Fruit fly (Drosophila melanogaster) whole organism, wandering third instar larva: ENCODE data around the gene CG17026.
A peak's percentile ranks its signal among the peaks of the same experiment; 100 is the strongest.

Source experiments
- CG9705 ChIP-seq: fragments of 200-800 bp; sonication (Bioruptor generic); optimal IDR thresholded peaks from 2 replicates; lab custom pipeline; 2018; ENCODE audit warnings: missing biosample characterization, mild to moderate bottlenecking, missing genetic modification characterization
- CrebA ChIP-seq: fragments of 200-800 bp; sonication (Bioruptor generic); optimal IDR thresholded peaks from 2 replicates; lab custom pipeline; 2016; ENCODE audit warnings: missing biosample characterization, mild to moderate bottlenecking, missing genetic modification characterization, borderline replicate concordance
- Dfd ChIP-seq: fragments of >200 bp; optimal IDR thresholded peaks from 2 replicates; lab custom pipeline; 2017; ENCODE audit warnings: missing biosample characterization, missing genetic modification characterization
- Dif ChIP-seq: fragments of 200-275, 200-300 bp; sonication (Bioruptor generic); optimal IDR thresholded peaks from 2 replicates; lab custom pipeline; 2018; ENCODE audit warnings: missing biosample characterization, missing genetic modification characterization; ENCODE audit not compliant: partially characterized antibody
- GATAd ChIP-seq: sonication (Bioruptor generic); optimal IDR thresholded peaks from 2 replicates; lab custom pipeline; 2016; ENCODE audit warnings: missing biosample characterization, missing genetic modification characterization
- HLH106 ChIP-seq: fragments of 200-800 bp; optimal IDR thresholded peaks from 3 replicates; lab custom pipeline; 2019; ENCODE audit warnings: missing biosample characterization, mild to moderate bottlenecking, missing genetic modification characterization, moderate library complexity
- Hnf4 ChIP-seq: fragments of 200-800 bp; sonication (Bioruptor generic); optimal IDR thresholded peaks from 2 replicates; lab custom pipeline; 2016; ENCODE audit warnings: missing biosample characterization, mild to moderate bottlenecking, missing genetic modification characterization
- Hr78 ChIP-seq: fragments of >200 bp; optimal IDR thresholded peaks from 2 replicates; lab custom pipeline; 2017; ENCODE audit warnings: missing biosample characterization, missing genetic modification characterization
- Hr83 ChIP-seq: fragments of 200-300 bp; sonication (Bioruptor generic); optimal IDR thresholded peaks from 2 replicates; lab custom pipeline; 2016; ENCODE audit warnings: missing biosample characterization, mild to moderate bottlenecking, missing genetic modification characterization, moderate library complexity; ENCODE audit not compliant: poor library complexity, severe bottlenecking
- Jra ChIP-seq: sonication (Bioruptor generic); optimal IDR thresholded peaks from 2 replicates; lab custom pipeline; 2016; ENCODE audit warnings: missing biosample characterization, missing genetic modification characterization
- Mio ChIP-seq: sonication (Bioruptor generic); optimal IDR thresholded peaks from 2 replicates; lab custom pipeline; 2016; ENCODE audit warnings: missing biosample characterization, missing genetic modification characterization
- Myc ChIP-seq: fragments of >200 bp; optimal IDR thresholded peaks from 2 replicates; lab custom pipeline; 2017
- N ChIP-seq: fragments of >200 bp; optimal IDR thresholded peaks from 2 replicates; lab custom pipeline; 2018; ENCODE audit warnings: missing biosample characterization, missing external identifiers, missing genetic modification characterization
- OdsH ChIP-seq: fragments of 200-800 bp; sonication (Bioruptor generic); optimal IDR thresholded peaks from 2 replicates; lab custom pipeline; 2016; ENCODE audit warnings: missing biosample characterization, mild to moderate bottlenecking, missing genetic modification characterization
- Rel ChIP-seq, 2 experiments: fragments of 200-800 bp; sonication (Bioruptor generic) in 1 of 2; optimal IDR thresholded peaks; 2 replicates in 1 of 2; 3 replicates in 1 of 2; lab custom pipeline; 2016 to 2019; ENCODE audit warnings: mild to moderate bottlenecking in 2 of 2, missing biosample characterization in 2 of 2, missing genetic modification characterization in 2 of 2, moderate library complexity in 1 of 2
- Sp1 ChIP-seq: fragments of 200-800 bp; sonication (Bioruptor generic); optimal IDR thresholded peaks from 3 replicates; lab custom pipeline; 2019; ENCODE audit warnings: missing biosample characterization, mild to moderate bottlenecking, missing genetic modification characterization, moderate library complexity
- Vsx2 ChIP-seq: fragments of 200-300, 225-300 bp; sonication (Bioruptor generic); optimal IDR thresholded peaks from 2 replicates; lab custom pipeline; 2018; ENCODE audit warnings: missing biosample characterization, missing genetic modification characterization; ENCODE audit not compliant: partially characterized antibody
- br ChIP-seq: fragments of 200-800 bp; sonication (Bioruptor generic); optimal IDR thresholded peaks from 2 replicates; lab custom pipeline; 2016; ENCODE audit warnings: missing biosample characterization, missing genetic modification characterization
- brk ChIP-seq: fragments of 200-800 bp; sonication (Bioruptor generic); optimal IDR thresholded peaks from 2 replicates; lab custom pipeline; 2016; ENCODE audit warnings: missing biosample characterization, mild to moderate bottlenecking, missing genetic modification characterization
- dl ChIP-seq, 2 experiments: fragments of 175-275, 200-275 bp in 1 of 2; fragments of 200-275 bp in 1 of 2; sonication (Bioruptor generic); optimal IDR thresholded peaks; lab custom pipeline; 2018; ENCODE audit warnings: mild to moderate bottlenecking in 2 of 2, missing biosample characterization in 2 of 2, missing genetic modification characterization in 2 of 2, moderate library complexity in 2 of 2; ENCODE audit not compliant: partially characterized antibody in 2 of 2, insufficient read depth in 1 of 2
- dmrt93B ChIP-seq: fragments of 200-800 bp; sonication (Bioruptor generic); optimal IDR thresholded peaks from 2 replicates; lab custom pipeline; 2018; ENCODE audit warnings: missing biosample characterization, mild to moderate bottlenecking, missing genetic modification characterization
- ey ChIP-seq: fragments of 200-800 bp; sonication (Bioruptor generic); optimal IDR thresholded peaks from 2 replicates; lab custom pipeline; 2016; ENCODE audit warnings: missing biosample characterization, missing genetic modification characterization
- foxo ChIP-seq, 2 experiments: fragments of 200-800 bp; sonication (Bioruptor generic); optimal IDR thresholded peaks; 2 replicates in 1 of 2; 3 replicates in 1 of 2; lab custom pipeline; 2016 to 2017; ENCODE audit warnings: missing biosample characterization in 2 of 2, missing genetic modification characterization in 2 of 2
- fru ChIP-seq: fragments of 200-800 bp; sonication (Bioruptor generic); optimal IDR thresholded peaks from 3 replicates; lab custom pipeline; 2016; ENCODE audit warnings: missing biosample characterization, mild to moderate bottlenecking, missing genetic modification characterization
- h ChIP-seq: fragments of 200-800 bp; sonication (Bioruptor generic); optimal IDR thresholded peaks from 3 replicates; lab custom pipeline; 2016; ENCODE audit warnings: missing biosample characterization, mild to moderate bottlenecking, missing genetic modification characterization
- jim ChIP-seq: fragments of 175-275, 200-325 bp; sonication (Bioruptor generic); optimal IDR thresholded peaks from 2 replicates; lab custom pipeline; 2016; ENCODE audit warnings: missing biosample characterization, mild to moderate bottlenecking, missing genetic modification characterization
- lola ChIP-seq: fragments of >200 bp; optimal IDR thresholded peaks from 2 replicates; lab custom pipeline; 2017; ENCODE audit warnings: missing biosample characterization, missing genetic modification characterization
- psq ChIP-seq: fragments of 200-800 bp; sonication (Bioruptor generic); optimal IDR thresholded peaks from 3 replicates; lab custom pipeline; 2017; ENCODE audit warnings: missing biosample characterization, mild to moderate bottlenecking, missing genetic modification characterization, moderate library complexity
- rgr ChIP-seq: fragments of 200-800 bp; sonication (Bioruptor generic); optimal IDR thresholded peaks from 3 replicates; lab custom pipeline; 2016; ENCODE audit warnings: missing biosample characterization, mild to moderate bottlenecking, missing genetic modification characterization
- sage ChIP-seq: fragments of 200-800 bp; sonication (Bioruptor generic); optimal IDR thresholded peaks from 2 replicates; lab custom pipeline; 2016; ENCODE audit warnings: missing biosample characterization, mild to moderate bottlenecking, missing genetic modification characterization
- sv ChIP-seq: fragments of 200-800 bp; sonication (Bioruptor generic); optimal IDR thresholded peaks from 3 replicates; lab custom pipeline; 2016; ENCODE audit warnings: missing biosample characterization, missing genetic modification characterization
- usp ChIP-seq: fragments of >200 bp; optimal IDR thresholded peaks from 2 replicates; lab custom pipeline; 2017; ENCODE audit warnings: missing biosample characterization, missing genetic modification characterization
- woc ChIP-seq: sonication (Bioruptor generic); optimal IDR thresholded peaks from 2 replicates; lab custom pipeline; 2016; ENCODE audit warnings: missing biosample characterization, mild to moderate bottlenecking, missing genetic modification characterization

The CG17026 gene

dm6 chr3L:16004401-16005237, 29.5 kb downstream of the CG17026 start, which contains the start of the genes hzg and mRpS31 (continued):
- TF ChIP-seq N (GFP tag; lab: Kevin White, UChicago), result no peak
- no peak for TF ChIP-seq CrebA
- no peak for TF ChIP-seq GATAd (GFP tag; lab: Kevin White, UChicago)
- TF ChIP-seq Myc (lab: Kevin White, UChicago), result peak; percentile 93
- peak; percentile 5 for TF ChIP-seq br (GFP tag; lab: Kevin White, UChicago)

dm6 chr3L:16010176-16010575, 35.0 kb downstream of the CG17026 start:
- no peak for TF ChIP-seq Mio
- TF ChIP-seq brk (GFP tag; lab: Kevin White, UChicago), result no peak
- no peak for TF ChIP-seq Jra
- no peak for TF ChIP-seq Dif (GFP tag; lab: Kevin White, UChicago)
- no peak for TF ChIP-seq dl (GFP tag; optimal IDR thresholded peaks at IDR 0.05; lab: Kevin White, UChicago; ENCODE audit: insufficient read depth in 1 of 2, partially characterized antibody in 2 of 2)
- TF ChIP-seq Hnf4 (GFP tag; lab: Kevin White, UChicago), result no peak
- no peak for TF ChIP-seq jim (GFP tag; lab: Kevin White, UChicago)
- TF ChIP-seq Sp1, result no peak
- no peak for TF ChIP-seq OdsH (GFP tag; lab: Kevin White, UChicago)
- no peak for TF ChIP-seq Vsx2 (GFP tag; lab: Kevin White, UChicago)
- no peak for TF ChIP-seq usp (GFP tag; lab: Kevin White, UChicago)
- TF ChIP-seq rgr (GFP tag; lab: Kevin White, UChicago), result no peak
- no peak for TF ChIP-seq CrebA
- TF ChIP-seq psq, result no peak
- TF ChIP-seq foxo (GFP tag; optimal IDR thresholded peaks at IDR 0.05; lab: Kevin White, UChicago), result no peak

dm6 chr3L:16011319-16012210, 36.4 kb downstream of the CG17026 start, which contains the start of gene mib1:
Gene mib1 (minus strand): TSS chr3L:16011812.
- peak; percentile 25 for TF ChIP-seq HLH106 (tag; lab: Kevin White, UChicago)
- TF ChIP-seq lola, result no peak
- peak in 1 of 2 experiments; percentile 18 for TF ChIP-seq foxo (GFP tag; optimal IDR thresholded peaks at IDR 0.05; lab: Kevin White, UChicago)
- peak; percentile 6 for TF ChIP-seq Myc (lab: Kevin White, UChicago)
- no peak for TF ChIP-seq brk (GFP tag; lab: Kevin White, UChicago)
- peak; percentile 63 for TF ChIP-seq N (GFP tag; lab: Kevin White, UChicago)
- TF ChIP-seq Sp1, result peak; percentile 43
- peak; percentile 71 for TF ChIP-seq Hr83 (GFP tag; lab: Kevin White, UChicago)
- no peak for TF ChIP-seq dmrt93B
- TF ChIP-seq usp (GFP tag; lab: Kevin White, UChicago), result no peak
- peak; percentile 29 for TF ChIP-seq psq
- peak; percentile 88 for TF ChIP-seq woc
- peak; percentile 14 for TF ChIP-seq Dif (GFP tag; lab: Kevin White, UChicago)
- TF ChIP-seq Dfd (GFP tag; lab: Kevin White, UChicago), result peak; percentile 85
- peak; percentile 34 for TF ChIP-seq fru (GFP tag; lab: Kevin White, UChicago)
- TF ChIP-seq h (GFP tag; lab: Kevin White, UChicago), result peak; percentile 14
- no peak for TF ChIP-seq Rel (GFP tag; optimal IDR thresholded peaks at IDR 0.05; lab: Kevin White, UChicago)
- peak; percentile 56 for TF ChIP-seq Rel (tag; optimal IDR thresholded peaks at IDR 0.05; lab: Kevin White, UChicago)

dm6 chr3L:16012315-16012950, 37.3 kb downstream of the CG17026 start:
- TF ChIP-seq lola (no peak), foxo (GFP tag; optimal IDR thresholded peaks at IDR 0.05; lab: Kevin White, UChicago) (no peak), ey (GFP tag; lab: Kevin White, UChicago) (no peak), Jra (no peak), OdsH (GFP tag; lab: Kevin White, UChicago) (no peak), h (GFP tag; lab: Kevin White, UChicago) (no peak), Hr78 (GFP tag; lab: Kevin White, UChicago) (no peak), rgr (GFP tag; lab: Kevin White, UChicago) (no peak), Hnf4 (GFP tag; lab: Kevin White, UChicago) (no peak), N (GFP tag; lab: Kevin White, UChicago) (no peak), Myc (lab: Kevin White, UChicago) (no peak), woc (no peak), fru (GFP tag; lab: Kevin White, UChicago) (no peak), sv (GFP tag; lab: Kevin White, UChicago) (no peak), HLH106 (tag; lab: Kevin White, UChicago) (no peak), jim (GFP tag; lab: Kevin White, UChicago) (no peak), sage (GFP tag; lab: Kevin White, UChicago) (no peak), usp (GFP tag; lab: Kevin White, UChicago) (no peak), CrebA (no peak), CG9705 (no peak)
